Fruit fly (Drosophila melanogaster): Measurements from ENCODE around the gene Lim1.

DNA sequence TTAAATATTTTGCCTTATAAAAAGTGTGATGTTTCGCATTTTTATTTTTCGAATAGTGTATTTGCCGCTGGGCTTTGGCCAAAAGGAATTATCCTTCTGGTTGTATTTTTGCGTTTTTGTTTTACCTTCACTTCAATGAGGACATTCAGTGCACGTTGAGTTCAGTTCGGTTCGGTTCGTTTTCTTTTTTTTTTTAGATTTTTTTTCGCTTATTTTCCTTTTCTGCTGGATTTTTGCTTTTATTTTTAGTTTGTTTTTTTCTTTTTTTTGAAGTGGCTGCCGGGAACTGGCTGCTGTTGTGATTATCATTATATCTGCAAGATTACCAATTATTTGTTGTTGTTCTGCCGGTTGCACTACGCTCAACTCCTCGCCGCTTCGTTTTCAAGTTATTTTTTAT is 17.3 kb upstream of the Lim1 start:
- TF ChIP-seq psq (optimal IDR thresholded peaks at IDR 0.05), result no peak
- no peak for TF ChIP-seq Dll (optimal IDR thresholded peaks at IDR 0.05)
- TF ChIP-seq EcR (GFP tag; optimal IDR thresholded peaks at IDR 0.05), result no peak
- no peak for TF ChIP-seq CG8478 (optimal IDR thresholded peaks at IDR 0.05)
- no peak for TF ChIP-seq usp (GFP tag; optimal IDR thresholded peaks at IDR 0.05)

Measured in whole organism.